Fruit fly (Drosophila melanogaster) whole organism, embryonic: Measurements from ENCODE around the gene sordd2.

Source experiments
- CG2889 ChIP-seq: fragments of 200-800 bp; sonication (Bioruptor generic); IDR thresholded peaks from 3 replicates; pipeline ENCODE4 v1.3.6; 2022; ENCODE audit warnings: missing biosample characterization, missing genetic modification characterization
- CG30403 ChIP-seq: fragments of 200-800 bp; sonication (Bioruptor generic); optimal IDR thresholded peaks from 3 replicates; lab custom pipeline; 2016; ENCODE audit warnings: missing biosample characterization, missing genetic modification characterization
- CG5953 ChIP-seq: fragments of 200-800 bp; sonication (Bioruptor generic); IDR thresholded peaks from 2 replicates; pipeline ENCODE4 v1.3.6; 2022; ENCODE audit warnings: missing biosample characterization, missing genetic modification characterization
- H2.0 ChIP-seq: fragments of 200-800 bp; sonication (Bioruptor generic); IDR thresholded peaks from 2 replicates; pipeline ENCODE4 v1.3.6; 2022; ENCODE audit warnings: missing biosample characterization, missing genetic modification characterization
- Hey ChIP-seq: fragments of 200-800 bp; sonication (Bioruptor generic); optimal IDR thresholded peaks from 3 replicates; lab custom pipeline; 2018; ENCODE audit warnings: missing biosample characterization, mild to moderate bottlenecking, missing genetic modification characterization
- PHDP ChIP-seq: fragments of 200-800 bp; sonication (Bioruptor generic); optimal IDR thresholded peaks from 3 replicates; lab custom pipeline; 2018; ENCODE audit warnings: missing biosample characterization, mild to moderate bottlenecking, missing genetic modification characterization, moderate library complexity
- Sox100B ChIP-seq: fragments of 200-800 bp; sonication (Bioruptor generic); optimal IDR thresholded peaks from 3 replicates; lab custom pipeline; 2018; ENCODE audit warnings: missing biosample characterization, mild to moderate bottlenecking, missing genetic modification characterization
- nmo ChIP-seq: fragments of 200-800 bp; sonication (Bioruptor generic); optimal IDR thresholded peaks from 2 replicates; lab custom pipeline; 2018; ENCODE audit warnings: missing biosample characterization, mild to moderate bottlenecking, missing genetic modification characterization, moderate library complexity
- vfl ChIP-seq: fragments of 200-800 bp; sonication (Bioruptor generic); optimal IDR thresholded peaks from 2 replicates; lab custom pipeline; 2016; ENCODE audit warnings: missing biosample characterization, missing genetic modification characterization

dm6 chrX:15803764-15804563 is 5.0 kb upstream of the sordd2 start, which contains the start of the genes PGRP-LE and sd:
- no peak for TF ChIP-seq H2.0
- no peak for TF ChIP-seq CG2889 (GFP tag; lab: Robert Waterston, UW)
- no peak for TF ChIP-seq nmo (GFP tag; lab: Kevin White, UChicago)
- no peak for TF ChIP-seq PHDP (tag; lab: Kevin White, UChicago)
- no peak for TF ChIP-seq CG30403 (GFP tag; lab: Kevin White, UChicago)
- no peak for TF ChIP-seq vfl (GFP tag; lab: Kevin White, UChicago)
- no peak for TF ChIP-seq Sox100B (GFP tag; lab: Kevin White, UChicago)
- TF ChIP-seq CG5953 (GFP tag; lab: Robert Waterston, UW): no peak
- TF ChIP-seq Hey (tag; lab: Kevin White, UChicago): no peak
